Worm (Caenorhabditis elegans) whole organism, mixed stage, embryonic: ENCODE measurements around the gene lrx-1.

Experiments used
- M03D4.4 ChIP-seq: sonication (generic microtip); optimal IDR thresholded peaks from 2 replicates; lab custom pipeline; 2017; ENCODE audit warnings: mild to moderate bottlenecking, missing genetic modification characterization, missing compliant biosample characterization
- ceh-83 ChIP-seq: fragments of 200-800 bp; sonication (Bioruptor generic); optimal IDR thresholded peaks from 2 replicates; lab custom pipeline; 2018; ENCODE audit warnings: mild to moderate bottlenecking, missing genetic modification characterization, missing compliant biosample characterization
- ces-1 ChIP-seq: fragments of 150-350 bp; optimal IDR thresholded peaks from 2 replicates; lab custom pipeline; 2014; ENCODE audit warnings: missing biosample characterization, missing genetic modification reagents, missing genetic modification characterization
- cnd-1 ChIP-seq: fragments of 200-800 bp; sonication (Bioruptor generic); optimal IDR thresholded peaks from 2 replicates; lab custom pipeline; 2018; ENCODE audit warnings: mild to moderate bottlenecking, missing genetic modification characterization, missing compliant biosample characterization
- drap-1 ChIP-seq: fragments of 200-800 bp; sonication (Bioruptor generic); optimal IDR thresholded peaks from 3 replicates; lab custom pipeline; 2018; ENCODE audit warnings: mild to moderate bottlenecking, missing genetic modification characterization, missing compliant biosample characterization
- elt-3 ChIP-seq: fragments of 150-350 bp; optimal IDR thresholded peaks from 2 replicates; lab custom pipeline; 2014; ENCODE audit warnings: missing biosample characterization, missing genetic modification characterization
- flh-1 ChIP-seq: fragments of 200-800 bp; sonication (Bioruptor generic); optimal IDR thresholded peaks from 2 replicates; lab custom pipeline; 2018; ENCODE audit warnings: mild to moderate bottlenecking, missing genetic modification characterization, moderate library complexity, missing compliant biosample characterization
- ham-2 ChIP-seq: fragments of 200-800 bp; sonication (Bioruptor generic); optimal IDR thresholded peaks from 2 replicates; lab custom pipeline; 2018; ENCODE audit warnings: mild to moderate bottlenecking, missing genetic modification characterization, missing compliant biosample characterization
- hlh-1 ChIP-seq: fragments of 150-350 bp; optimal IDR thresholded peaks from 2 replicates; lab custom pipeline; 2014; ENCODE audit warnings: missing biosample characterization, missing genetic modification reagents, missing genetic modification characterization
- lin-13 ChIP-seq: fragments of 150-350 bp; optimal IDR thresholded peaks from 2 replicates; lab custom pipeline; 2014; ENCODE audit warnings: missing biosample characterization, missing genetic modification characterization
- lin-32 ChIP-seq: fragments of 200-800 bp; sonication (Bioruptor generic); optimal IDR thresholded peaks from 2 replicates; lab custom pipeline; 2018; ENCODE audit warnings: mild to moderate bottlenecking, missing genetic modification characterization, missing compliant biosample characterization
- mab-5 ChIP-seq: fragments of 150-350 bp; optimal IDR thresholded peaks from 2 replicates; lab custom pipeline; 2014; ENCODE audit warnings: missing biosample characterization, missing genetic modification characterization
- mep-1 ChIP-seq: fragments of 150-350 bp; optimal IDR thresholded peaks from 2 replicates; lab custom pipeline; 2017; ENCODE audit warnings: missing biosample characterization, missing genetic modification reagents, missing genetic modification characterization, inconsistent platforms
- nhr-2 ChIP-seq: fragments of 150-350 bp; optimal IDR thresholded peaks from 2 replicates; lab custom pipeline; 2014; ENCODE audit warnings: missing biosample characterization, missing genetic modification characterization
- nhr-28 ChIP-seq: fragments of 150-350 bp; optimal IDR thresholded peaks from 2 replicates; lab custom pipeline; 2014; ENCODE audit warnings: missing biosample characterization, missing genetic modification characterization
- nhr-76 ChIP-seq: sonication (generic microtip); optimal IDR thresholded peaks from 2 replicates; lab custom pipeline; 2017; ENCODE audit warnings: missing biosample characterization, missing genetic modification characterization
- pha-4 ChIP-seq: fragments of 150-350 bp; optimal IDR thresholded peaks from 2 replicates; lab custom pipeline; 2018; ENCODE audit warnings: missing biosample characterization, missing genetic modification reagents, missing genetic modification characterization
- sem-2 ChIP-seq: fragments of 200-800 bp; sonication (Bioruptor generic); optimal IDR thresholded peaks from 2 replicates; lab custom pipeline; 2018; ENCODE audit warnings: mild to moderate bottlenecking, missing genetic modification characterization, missing compliant biosample characterization
- sptf-1 ChIP-seq: sonication (generic microtip); optimal IDR thresholded peaks from 2 replicates; lab custom pipeline; 2017; ENCODE audit warnings: mild to moderate bottlenecking, missing genetic modification characterization, moderate library complexity, missing compliant biosample characterization
- tbx-8 ChIP-seq: fragments of 200-800 bp; sonication (Bioruptor generic); optimal IDR thresholded peaks from 2 replicates; lab custom pipeline; 2018; ENCODE audit warnings: mild to moderate bottlenecking, missing genetic modification characterization, moderate library complexity, missing compliant biosample characterization
- unc-120 ChIP-seq: sonication (generic microtip); optimal IDR thresholded peaks from 2 replicates; lab custom pipeline; 2017; ENCODE audit warnings: missing genetic modification characterization, missing compliant biosample characterization; ENCODE audit not compliant: poor library complexity, severe bottlenecking
- unc-62 ChIP-seq: fragments of 150-350 bp; optimal IDR thresholded peaks from 2 replicates; lab custom pipeline; 2014; ENCODE audit warnings: missing biosample characterization, missing genetic modification reagents, missing genetic modification characterization
- zip-8 ChIP-seq: fragments of 150-350 bp; optimal IDR thresholded peaks from 2 replicates; lab custom pipeline; 2014; ENCODE audit warnings: missing biosample characterization, missing genetic modification characterization
- ztf-11 ChIP-seq: fragments of 150-350 bp; optimal IDR thresholded peaks from 2 replicates; lab custom pipeline; 2014; ENCODE audit warnings: missing biosample characterization, missing genetic modification characterization

Gene lrx-1

ce11 chrV:12252272-12252671, at the start of gene lrx-1:
TSS of gene lrx-1 (plus strand) at chrV:12252572.
- TF ChIP-seq drap-1 (no peak), ceh-83 (GFP tag; lab: Kevin White, UChicago) (no peak)

DNA sequence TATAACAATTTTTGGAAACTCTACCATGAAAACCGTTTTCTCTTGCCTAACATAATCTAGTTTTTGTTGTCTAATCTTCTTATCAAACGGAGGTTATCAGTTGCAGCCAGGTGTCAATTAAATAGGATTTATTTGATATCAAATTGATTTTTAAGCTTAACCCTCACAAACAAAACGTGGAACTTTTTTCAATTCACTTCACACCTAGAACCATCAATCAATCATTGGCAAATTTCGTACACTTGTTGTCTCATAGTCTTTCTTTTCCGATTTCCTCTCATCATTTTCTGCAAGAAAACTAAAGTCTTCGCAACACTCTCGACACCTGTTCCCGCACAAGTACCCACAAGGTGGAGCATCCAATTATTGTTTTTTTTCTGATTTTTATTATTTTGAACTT, 43.7 kb upstream of the lrx-1 start:
- TF ChIP-seq unc-62 (peak; percentile 41), zip-8 (tag; lab: Kevin White, UChicago) (no peak), sem-2 (GFP tag; lab: Kevin White, UChicago) (no peak), mep-1 (no peak), hlh-1 (peak; percentile 42)

DNA sequence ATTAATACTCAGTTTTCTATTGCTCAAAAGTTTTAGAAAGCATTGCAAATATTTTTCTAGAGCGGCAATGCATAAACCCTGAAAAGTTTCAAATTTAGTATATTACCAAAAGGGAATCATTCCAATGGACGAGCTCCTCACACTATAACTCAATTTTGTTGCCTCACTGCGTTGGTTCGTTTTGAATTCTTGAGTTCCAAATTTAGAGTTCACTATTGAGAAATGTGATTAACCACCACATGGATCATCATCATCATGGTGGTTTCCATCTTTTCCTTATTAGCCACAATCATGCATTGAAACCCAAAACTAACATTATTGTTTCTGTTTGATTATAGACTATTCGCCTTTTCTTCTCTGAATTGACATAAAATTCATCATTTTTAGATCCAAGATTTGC, 42.4 kb upstream of the lrx-1 start:
- TF ChIP-seq ces-1 (GFP tag; lab: Kevin White, UChicago) = peak; percentile 89
- no peak for TF ChIP-seq sptf-1
- TF ChIP-seq, all 35 proteins: peak for 1

DNA sequence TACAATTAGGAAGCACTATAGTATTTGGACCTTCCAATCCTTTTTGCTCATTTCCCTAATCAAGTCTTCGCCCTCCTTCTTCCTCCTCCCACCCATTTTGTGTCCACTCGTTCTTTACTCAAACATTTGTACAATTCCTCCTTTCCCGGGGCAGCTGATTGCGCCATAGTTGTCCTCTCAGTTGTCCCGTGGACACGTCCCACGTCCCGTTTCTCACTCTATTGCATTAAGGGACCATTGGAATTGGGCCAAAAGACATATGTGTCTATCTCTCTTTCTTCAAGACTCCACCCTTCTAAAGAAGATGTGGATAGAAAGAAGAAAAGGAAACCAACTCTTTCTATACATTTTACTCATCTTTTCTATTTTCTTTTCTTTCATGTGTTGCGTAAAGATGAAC, 41.3 kb upstream of the lrx-1 start:
- no peak for TF ChIP-seq lin-32 (GFP tag; lab: Kevin White, UChicago)
- peak; percentile 97 for TF ChIP-seq ces-1 (GFP tag; lab: Kevin White, UChicago)

DNA sequence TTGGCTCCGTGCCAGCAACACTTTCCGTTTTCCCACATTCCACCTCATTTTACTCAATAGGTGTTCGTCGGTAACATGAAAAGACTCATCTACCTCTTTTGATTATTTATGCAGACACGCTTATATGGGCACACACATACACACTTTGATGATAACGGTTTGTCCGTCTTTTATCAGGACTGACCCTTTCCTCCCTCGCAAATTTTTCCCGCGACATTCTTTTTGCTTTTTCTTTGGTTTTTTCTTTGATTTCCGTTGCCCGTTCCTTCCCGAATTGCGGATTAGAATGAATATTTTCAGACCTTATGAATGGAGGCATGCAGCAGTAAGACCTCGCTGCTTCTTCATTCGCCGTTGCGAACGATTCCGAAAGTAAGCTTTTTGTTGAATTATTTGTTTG, 39.3 kb upstream of the lrx-1 start, which contains the start of gene vab-8:
vab-8 (plus strand) TSS at position 301 of the 400 bp plus-strand sequence.
- TF ChIP-seq nhr-28 (tag; lab: Kevin White, UChicago) = no peak

DNA sequence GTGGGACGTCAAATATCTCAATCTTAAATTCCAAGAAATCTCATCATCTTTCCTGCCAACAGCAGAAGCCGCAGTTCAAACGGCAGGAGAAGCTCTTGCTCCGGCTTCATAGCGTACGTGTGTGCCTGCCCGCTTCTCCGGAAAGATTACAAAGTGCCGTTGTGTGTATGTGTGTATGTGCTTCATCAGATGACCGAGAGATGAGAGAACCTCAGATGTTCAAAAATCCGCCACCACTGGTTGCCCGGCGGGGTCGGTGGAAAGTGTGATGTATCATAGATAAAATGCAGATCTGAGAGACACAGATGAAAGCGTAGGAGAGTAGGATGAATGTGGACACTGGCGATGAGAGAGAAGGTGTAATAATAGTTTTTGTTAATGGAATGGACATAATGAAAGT, 18.9 kb upstream of the lrx-1 start:
- TF ChIP-seq nhr-76 (no peak), sem-2 (GFP tag; lab: Kevin White, UChicago) (no peak), tbx-8 (GFP tag; lab: Kevin White, UChicago) (no peak), nhr-2 (tag; lab: Kevin White, UChicago) (no peak), unc-120 (tag; lab: Kevin White, UChicago) (peak; percentile 75), elt-3 (tag; lab: Kevin White, UChicago) (no peak), flh-1 (no peak), hlh-1 (peak; percentile 82), unc-62 (peak; percentile 36)
- TF ChIP-seq, all 35 proteins: peak for 3

DNA sequence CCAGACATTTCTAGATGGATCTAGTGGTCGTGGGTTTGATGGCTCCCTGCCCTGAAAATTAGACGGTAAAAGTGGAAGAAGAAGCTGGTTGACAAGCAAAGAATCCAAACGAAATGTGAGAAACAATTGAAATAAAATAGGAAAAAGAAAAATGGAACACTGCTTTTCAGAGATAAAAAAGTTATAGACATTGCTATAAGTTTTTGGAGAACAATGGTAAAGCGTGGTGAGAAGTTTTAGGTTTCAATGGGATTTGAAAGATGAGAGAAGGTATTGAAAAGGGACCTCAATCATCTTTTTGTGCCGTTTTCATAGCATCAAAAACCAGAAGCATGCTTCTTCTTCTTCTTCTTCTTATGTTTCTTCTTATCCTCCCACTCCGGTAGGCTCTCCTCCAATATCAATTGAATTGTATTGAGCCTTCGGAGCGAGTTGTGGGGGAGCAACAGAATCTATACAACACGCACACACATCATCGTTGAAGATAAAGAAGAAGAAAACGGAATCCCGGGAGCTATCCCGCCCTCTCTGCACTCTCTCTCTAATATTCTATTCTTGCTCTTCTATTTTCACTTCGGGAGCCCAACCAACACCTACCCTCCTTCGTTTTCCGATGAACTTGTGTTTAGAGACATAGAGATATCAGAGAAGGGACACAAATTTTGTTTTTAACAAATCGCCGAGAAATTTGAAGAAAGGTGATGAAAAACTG, 17.9 kb upstream of the lrx-1 start, which contains the start of gene myo-3:
myo-3 (minus strand) TSS at position 51 of the 712 bp plus-strand sequence.
- TF ChIP-seq hlh-1 = peak; percentile 67
- TF ChIP-seq cnd-1 (tag; lab: Kevin White, UChicago) = no peak
- TF ChIP-seq unc-120 (tag; lab: Kevin White, UChicago) = peak; percentile 79
- TF ChIP-seq sptf-1 = no peak

ce11 chrV:12235502-12235901, 16.9 kb upstream of the lrx-1 start:
- TF ChIP-seq ceh-83 (GFP tag; lab: Kevin White, UChicago) (no peak), unc-120 (tag; lab: Kevin White, UChicago) (peak; percentile 35), zip-8 (tag; lab: Kevin White, UChicago) (no peak), hlh-1 (peak; percentile 81)

ce11 chrV:12241126-12241525, 11.2 kb upstream of the lrx-1 start, which contains the start of gene ttr-22:
TSS of gene ttr-22 (plus strand) at chrV:12241426.
- TF ChIP-seq cnd-1 (tag; lab: Kevin White, UChicago) (no peak), sptf-1 (no peak), lin-32 (GFP tag; lab: Kevin White, UChicago) (no peak), nhr-2 (tag; lab: Kevin White, UChicago) (no peak), pha-4 (tag; lab: Kevin White, UChicago) (no peak), mab-5 (no peak), nhr-76 (no peak), M03D4.4 (tag; lab: Kevin White, UChicago) (no peak), lin-13 (tag; lab: Kevin White, UChicago) (no peak), hlh-1 (no peak), ztf-11 (tag; lab: Kevin White, UChicago) (no peak), nhr-28 (tag; lab: Kevin White, UChicago) (no peak), ceh-83 (GFP tag; lab: Kevin White, UChicago) (no peak), ham-2 (GFP tag; lab: Kevin White, UChicago) (no peak)
